Fruit fly (Drosophila melanogaster) whole organism, embryonic: Measurements from ENCODE around the gene CG10413.

Experiments used
- ATbp ChIP-seq: fragments of 200-800 bp; sonication (Bioruptor generic); optimal IDR thresholded peaks from 2 replicates; lab custom pipeline; 2017; ENCODE audit warnings: missing biosample characterization, mild to moderate bottlenecking, missing genetic modification characterization, missing genetic modification reagents
- CG10209 ChIP-seq: fragments of 200-800 bp; sonication (Bioruptor generic); optimal IDR thresholded peaks from 3 replicates; lab custom pipeline; 2017; ENCODE audit warnings: missing biosample characterization, mild to moderate bottlenecking, missing genetic modification characterization, missing genetic modification reagents
- CG1024 ChIP-seq: fragments of 200-800 bp; sonication (Bioruptor generic); IDR thresholded peaks from 2 replicates; pipeline ENCODE4 v1.3.6; 2022; ENCODE audit warnings: missing biosample characterization, missing genetic modification characterization
- CG10267 ChIP-seq: fragments of 200-800 bp; sonication (Bioruptor generic); optimal IDR thresholded peaks from 2 replicates; lab custom pipeline; 2018; ENCODE audit warnings: missing biosample characterization, mild to moderate bottlenecking, missing genetic modification characterization, moderate library complexity
- CG10565 ChIP-seq: fragments of 200-800 bp; sonication (Bioruptor generic); optimal IDR thresholded peaks from 3 replicates; lab custom pipeline; 2016; ENCODE audit warnings: missing biosample characterization, mild to moderate bottlenecking, missing genetic modification characterization
- CG11093 ChIP-seq: fragments of 200-800 bp; sonication (Bioruptor generic); IDR thresholded peaks from 3 replicates; pipeline ENCODE4 v1.3.6; 2022; ENCODE audit warnings: missing biosample characterization, missing genetic modification characterization
- CG12104 ChIP-seq: fragments of 200-800 bp; sonication (Bioruptor generic); optimal IDR thresholded peaks from 3 replicates; lab custom pipeline; 2016; ENCODE audit warnings: missing biosample characterization, missing genetic modification characterization
- CG12744 ChIP-seq: fragments of 200-800 bp; sonication (Bioruptor generic); optimal IDR thresholded peaks from 2 replicates; lab custom pipeline; 2016; ENCODE audit warnings: missing biosample characterization, missing genetic modification characterization
- CG13296 ChIP-seq: fragments of 200-800 bp; sonication (Bioruptor generic); optimal IDR thresholded peaks from 3 replicates; lab custom pipeline; 2018; ENCODE audit warnings: missing biosample characterization, mild to moderate bottlenecking, missing genetic modification characterization
- CG1529 ChIP-seq: fragments of 200-800 bp; sonication (Bioruptor generic); optimal IDR thresholded peaks from 3 replicates; lab custom pipeline; 2018; ENCODE audit warnings: missing biosample characterization, missing genetic modification characterization
- CG15479 ChIP-seq: fragments of 200-800 bp; sonication (Bioruptor generic); optimal IDR thresholded peaks from 3 replicates; lab custom pipeline; 2019; ENCODE audit warnings: missing biosample characterization, mild to moderate bottlenecking, missing genetic modification characterization, moderate library complexity
- CG1647 ChIP-seq: fragments of 200-800 bp; sonication (Bioruptor generic); optimal IDR thresholded peaks from 3 replicates; lab custom pipeline; 2016; ENCODE audit warnings: missing biosample characterization, missing genetic modification characterization
- CG17568 ChIP-seq: fragments of 200-800 bp; sonication (Bioruptor generic); optimal IDR thresholded peaks from 2 replicates; lab custom pipeline; 2018; ENCODE audit warnings: missing biosample characterization, mild to moderate bottlenecking, missing genetic modification characterization, moderate library complexity
- CG17829 ChIP-seq: fragments of 200-800 bp; optimal IDR thresholded peaks from 2 replicates; lab custom pipeline; 2019; ENCODE audit warnings: missing biosample characterization, mild to moderate bottlenecking, missing genetic modification characterization, moderate library complexity
- CG18011 ChIP-seq: fragments of 200-800 bp; sonication (Bioruptor generic); optimal IDR thresholded peaks from 2 replicates; lab custom pipeline; 2017; ENCODE audit warnings: missing biosample characterization, missing genetic modification characterization, mild to moderate bottlenecking, moderate library complexity, missing genotype
- CG6272 ChIP-seq: fragments of 200-800 bp; sonication (Bioruptor generic); IDR thresholded peaks from 2 replicates; pipeline ENCODE4 v1.3.6; 2022; ENCODE audit warnings: missing biosample characterization, missing genetic modification characterization
- CG6654 ChIP-seq: fragments of 200-800 bp; sonication (Bioruptor generic); optimal IDR thresholded peaks from 2 replicates; lab custom pipeline; 2017; ENCODE audit warnings: missing biosample characterization, mild to moderate bottlenecking, missing genetic modification characterization
- CG8290 ChIP-seq, 3 experiments: fragments of 200-800 bp; sonication (Bioruptor generic); optimal IDR thresholded peaks; 2 replicates each; lab custom pipeline; 2016 to 2019; ENCODE audit warnings: missing biosample characterization in 3 of 3, missing genetic modification characterization in 3 of 3, mild to moderate bottlenecking in 2 of 3, moderate library complexity in 1 of 3
- CG8924 ChIP-seq: fragments of 200-800 bp; optimal IDR thresholded peaks from 3 replicates; lab custom pipeline; 2019; ENCODE audit warnings: missing biosample characterization, mild to moderate bottlenecking, missing genetic modification characterization, moderate library complexity
- CTCF ChIP-seq: fragments of 200-800 bp; sonication (Bioruptor generic); optimal IDR thresholded peaks from 2 replicates; lab custom pipeline; 2017; ENCODE audit warnings: missing biosample characterization, mild to moderate bottlenecking, missing genetic modification characterization, moderate library complexity
- CkIIα-i1 ChIP-seq: fragments of 200-800 bp; sonication (Bioruptor generic); IDR thresholded peaks from 2 replicates; pipeline ENCODE4 v1.3.6; 2022; ENCODE audit warnings: missing biosample characterization, missing genetic modification characterization
- D ChIP-seq, 2 experiments: fragments of 200-800 bp in 1 of 2; fragments of >200 bp in 1 of 2; sonication (Bioruptor generic) in 1 of 2; optimal IDR thresholded peaks; 2 replicates in 1 of 2; 3 replicates in 1 of 2; lab custom pipeline; 2017; ENCODE audit warnings: mild to moderate bottlenecking in 1 of 2, missing biosample characterization in 1 of 2, missing genetic modification characterization in 1 of 2, missing genetic modification reagents in 1 of 2
- Dip3 ChIP-seq: fragments of 200-800 bp; sonication (Bioruptor generic); optimal IDR thresholded peaks from 3 replicates; lab custom pipeline; 2016; ENCODE audit warnings: missing biosample characterization, missing genetic modification characterization
- Drgx ChIP-seq: fragments of 200-800 bp; sonication (Bioruptor generic); IDR thresholded peaks from 2 replicates; pipeline ENCODE4 v1.3.6; 2022; ENCODE audit warnings: missing biosample characterization, missing genetic modification characterization
- Fer1 ChIP-seq: fragments of 200-800 bp; sonication (Bioruptor generic); optimal IDR thresholded peaks from 2 replicates; lab custom pipeline; 2017; ENCODE audit warnings: missing biosample characterization, mild to moderate bottlenecking, missing genetic modification characterization
- Hsf ChIP-seq: fragments of 200-800 bp; sonication (Bioruptor generic); optimal IDR thresholded peaks from 3 replicates; lab custom pipeline; 2016; ENCODE audit warnings: missing biosample characterization, missing genetic modification characterization
- Max ChIP-seq: fragments of 200-800 bp; sonication (Bioruptor generic); optimal IDR thresholded peaks from 2 replicates; lab custom pipeline; 2016; ENCODE audit warnings: missing biosample characterization, mild to moderate bottlenecking, missing genetic modification characterization
- Opbp ChIP-seq: fragments of 200-800 bp; sonication (Bioruptor generic); IDR thresholded peaks from 3 replicates; pipeline ENCODE4 v1.3.6; 2022; ENCODE audit warnings: missing biosample characterization, missing genetic modification characterization; ENCODE audit not compliant: partially characterized antibody
- Scr ChIP-seq: fragments of 200-800 bp; sonication (Bioruptor generic); IDR thresholded peaks from 2 replicates; pipeline ENCODE4 v1.3.6; 2022; ENCODE audit warnings: missing biosample characterization, missing genetic modification characterization; ENCODE audit not compliant: partially characterized antibody
- Six4 ChIP-seq: fragments of 200-800 bp; sonication (Bioruptor generic); optimal IDR thresholded peaks from 2 replicates; lab custom pipeline; 2016; ENCODE audit warnings: missing biosample characterization, missing genetic modification characterization
- Tbp ChIP-seq: fragments of >200 bp; optimal IDR thresholded peaks from 2 replicates; lab custom pipeline; 2018; ENCODE audit warnings: missing biosample characterization, missing genetic modification characterization
- Usf ChIP-seq: fragments of 200-800 bp; sonication (Bioruptor generic); optimal IDR thresholded peaks from 2 replicates; lab custom pipeline; 2017; ENCODE audit warnings: missing genotype, missing biosample characterization, missing genetic modification characterization
- ac ChIP-seq: fragments of 200-800 bp; sonication (Bioruptor generic); optimal IDR thresholded peaks from 3 replicates; lab custom pipeline; 2017; ENCODE audit warnings: missing biosample characterization, mild to moderate bottlenecking, missing genetic modification characterization
- corto ChIP-seq: fragments of 200-800 bp; sonication (Bioruptor generic); optimal IDR thresholded peaks from 2 replicates; lab custom pipeline; 2016; ENCODE audit warnings: missing biosample characterization, mild to moderate bottlenecking, missing genetic modification characterization, moderate library complexity
- dimm ChIP-seq: fragments of 200-800 bp; sonication (Bioruptor generic); IDR thresholded peaks from 2 replicates; pipeline ENCODE4 v1.3.6; 2022; ENCODE audit warnings: missing biosample characterization, missing genetic modification characterization
- dmrt11E ChIP-seq: fragments of 200-800 bp; sonication (Bioruptor generic); optimal IDR thresholded peaks from 3 replicates; lab custom pipeline; 2018; ENCODE audit warnings: missing biosample characterization, mild to moderate bottlenecking, missing genetic modification characterization, moderate library complexity
- hth ChIP-seq: fragments of >200 bp; optimal IDR thresholded peaks from 2 replicates; lab custom pipeline; 2017; ENCODE audit warnings: inconsistent platforms
- nerfin-2 ChIP-seq: fragments of 200-800 bp; sonication (Bioruptor generic); IDR thresholded peaks from 2 replicates; pipeline ENCODE4 v1.3.6; 2022; ENCODE audit warnings: missing biosample characterization, missing genetic modification characterization; ENCODE audit not compliant: partially characterized antibody
- p53 ChIP-seq: fragments of 200-800 bp; sonication (Bioruptor generic); optimal IDR thresholded peaks from 2 replicates; lab custom pipeline; 2016; ENCODE audit warnings: missing biosample characterization, missing genetic modification characterization
- pita ChIP-seq: fragments of 200-800 bp; sonication (Bioruptor generic); optimal IDR thresholded peaks from 2 replicates; lab custom pipeline; 2017; ENCODE audit warnings: missing biosample characterization, mild to moderate bottlenecking, missing genetic modification characterization
- prd ChIP-seq, 3 experiments: fragments of >200 bp in 2 of 3; fragments of 200-800 bp in 1 of 3; sonication (Bioruptor generic) in 1 of 3; optimal IDR thresholded peaks in 2 of 3; IDR thresholded peaks in 1 of 3; 2 replicates in 2 of 3; 3 replicates in 1 of 3; pipeline versions ENCODE4 v1.3.6 to Lab custom; 2017 to 2022; ENCODE audit warnings: missing biosample characterization in 1 of 3, missing genetic modification characterization in 1 of 3
- pum ChIP-seq: fragments of 200-800 bp; sonication (Bioruptor generic); optimal IDR thresholded peaks from 2 replicates; lab custom pipeline; 2016; ENCODE audit warnings: missing biosample characterization, missing genetic modification characterization
- repo ChIP-seq: fragments of 200-800 bp; sonication (Bioruptor generic); optimal IDR thresholded peaks from 2 replicates; lab custom pipeline; 2016; ENCODE audit warnings: missing biosample characterization, missing genetic modification characterization
- sens ChIP-seq: fragments of 200-800 bp; sonication (Bioruptor generic); peaks from one replicate; lab custom pipeline; 2016; ENCODE audit warnings: missing biosample characterization, missing genetic modification characterization
- sna ChIP-seq: fragments of 200-800 bp; sonication (Bioruptor generic); IDR thresholded peaks from 2 replicates; pipeline ENCODE4 v1.3.6; 2022; ENCODE audit warnings: missing biosample characterization, missing genetic modification characterization; ENCODE audit not compliant: partially characterized antibody
- stwl ChIP-seq: fragments of 200-800 bp; sonication (Bioruptor generic); optimal IDR thresholded peaks from 3 replicates; lab custom pipeline; 2018; ENCODE audit warnings: missing biosample characterization, mild to moderate bottlenecking, missing genetic modification characterization, moderate library complexity
- tap ChIP-seq: fragments of 200-800 bp; optimal IDR thresholded peaks from 3 replicates; lab custom pipeline; 2019; ENCODE audit warnings: missing biosample characterization, mild to moderate bottlenecking, missing genetic modification characterization, moderate library complexity
- tup ChIP-seq: fragments of 200-800 bp; sonication (Bioruptor generic); optimal IDR thresholded peaks from 2 replicates; lab custom pipeline; 2016; ENCODE audit warnings: missing biosample characterization, mild to moderate bottlenecking, missing genetic modification characterization, moderate library complexity
- unc-4 ChIP-seq: fragments of 200-800 bp; sonication (Bioruptor generic); IDR thresholded peaks from 2 replicates; pipeline ENCODE4 v1.3.6; 2022; ENCODE audit warnings: missing biosample characterization, missing genetic modification characterization; ENCODE audit not compliant: partially characterized antibody
- vnd ChIP-seq: fragments of 200-800 bp; sonication (Bioruptor generic); IDR thresholded peaks from 3 replicates; pipeline ENCODE4 v1.3.6; 2022; ENCODE audit warnings: missing biosample characterization, missing genetic modification characterization; ENCODE audit not compliant: partially characterized antibody
- yki ChIP-seq: fragments of >200 bp; optimal IDR thresholded peaks from 3 replicates; lab custom pipeline; 2018

CG10413 gene

dm6 chr2L:18584617-18585016 is 20.4 kb downstream of the CG10413 start (continued):
- TF ChIP-seq CG6272 (no peak), Six4 (GFP tag; lab: Kevin White, UChicago) (no peak), Hsf (GFP tag; lab: Kevin White, UChicago) (peak; percentile 4), pita (no peak), CG6654 (GFP tag; lab: Kevin White, UChicago) (no peak), ac (GFP tag; lab: Kevin White, UChicago) (no peak), Drgx (GFP tag; lab: Robert Waterston, UW) (no peak), CG1529 (no peak), Opbp (GFP tag; lab: Robert Waterston, UW) (no peak), pum (GFP tag; lab: Kevin White, UChicago) (no peak), D (optimal IDR thresholded peaks at IDR 0.05; lab: Kevin White, UChicago) (no peak), D (GFP tag; optimal IDR thresholded peaks at IDR 0.05; lab: Kevin White, UChicago) (no peak), prd (optimal IDR thresholded peaks at IDR 0.05; lab: Kevin White, UChicago) (no peak), prd (GFP tag; IDR thresholded peaks at IDR 0.05; lab: Robert Waterston, UW) (peak; percentile 78), CG8924 (no peak), CG10565 (GFP tag; lab: Kevin White, UChicago) (no peak), CG13296 (GFP tag; lab: Kevin White, UChicago) (no peak), hth (lab: Kevin White, UChicago) (no peak), Scr (GFP tag; lab: Robert Waterston, UW) (no peak), Dip3 (GFP tag; lab: Kevin White, UChicago) (no peak), CG12104 (GFP tag; lab: Kevin White, UChicago) (no peak), p53 (GFP tag; lab: Kevin White, UChicago) (no peak), Usf (GFP tag; lab: Kevin White, UChicago) (no peak), corto (no peak), stwl (tag; lab: Kevin White, UChicago) (no peak), Tbp (GFP tag; lab: Kevin White, UChicago) (no peak), Max (GFP tag; lab: Kevin White, UChicago) (no peak), CG11093 (no peak), CG17829 (tag; lab: Kevin White, UChicago) (no peak), CG1024 (GFP tag; lab: Robert Waterston, UW) (no peak), nerfin-2 (GFP tag; lab: Robert Waterston, UW) (no peak), sens (peak; percentile 81), CG12744 (no peak), repo (GFP tag; lab: Kevin White, UChicago) (no peak), unc-4 (GFP tag; lab: Robert Waterston, UW) (no peak), CG17568 (no peak), tup (GFP tag; lab: Kevin White, UChicago) (no peak), CG10209 (GFP tag; lab: Kevin White, UChicago) (no peak), CTCF (no peak), dimm (GFP tag; lab: Robert Waterston, UW) (no peak), CG18011 (GFP tag; lab: Kevin White, UChicago) (no peak), CG1647 (GFP tag; lab: Kevin White, UChicago) (no peak), yki (lab: Kevin White, UChicago) (no peak), CG8290 (GFP tag; optimal IDR thresholded peaks at IDR 0.05; lab: Kevin White, UChicago) (no peak), CG8290 (tag; optimal IDR thresholded peaks at IDR 0.05; lab: Kevin White, UChicago) (no peak), CkIIα-i1 (GFP tag; lab: Robert Waterston, UW) (no peak), CG10267 (tag; lab: Kevin White, UChicago) (no peak), sna (GFP tag; lab: Robert Waterston, UW) (no peak), Fer1 (GFP tag; lab: Kevin White, UChicago) (peak; percentile 33), tap (tag; lab: Kevin White, UChicago) (no peak), CG15479 (no peak), vnd (GFP tag; lab: Robert Waterston, UW) (no peak), ATbp (GFP tag; lab: Kevin White, UChicago) (no peak), dmrt11E (tag; lab: Kevin White, UChicago) (no peak)
